Worm (Caenorhabditis elegans): ENCODE measurements around the gene T24H7.9.

DNA sequence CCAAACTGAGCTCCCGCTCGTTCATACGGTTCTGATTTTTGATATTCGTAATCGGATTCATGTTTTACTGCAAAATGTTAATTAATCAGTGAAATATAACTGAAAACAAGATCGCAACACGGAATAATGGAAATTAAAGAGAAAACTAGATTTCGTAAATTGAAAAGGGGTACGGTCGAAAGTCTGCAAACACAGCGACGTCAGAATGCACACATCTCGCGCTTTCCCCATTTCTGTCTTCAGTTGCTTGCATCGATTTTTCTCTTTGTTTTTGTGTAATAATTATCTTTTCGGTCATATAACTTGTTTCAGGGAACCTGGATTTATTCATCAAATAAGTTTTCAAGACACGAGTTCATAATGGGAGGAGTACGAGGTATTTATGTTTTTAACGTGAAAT, 38.4 kb downstream of the T24H7.9 start, which contains the start of the genes rbmx-2 and C30B5.2:
- TF ChIP-seq nhr-77 (tag; optimal IDR thresholded peaks at IDR 0.05) (no peak), fos-1 (tag; optimal IDR thresholded peaks at IDR 0.05) (no peak), tbx-2 (tag; optimal IDR thresholded peaks at IDR 0.05) (peak; percentile 42), C04F5.9 (tag; optimal IDR thresholded peaks at IDR 0.05) (no peak), sox-4 (tag; optimal IDR thresholded peaks at IDR 0.05) (no peak), mab-9 (GFP tag; IDR thresholded peaks at IDR 0.05) (no peak), jun-1 (tag; optimal IDR thresholded peaks at IDR 0.05) (no peak), sup-37 (GFP tag; optimal IDR thresholded peaks at IDR 0.05) (no peak)

Data from whole organism, L1 larva.